Fruit fly (Drosophila melanogaster): Measurements from ENCODE around the gene CG31533.
A peak's percentile ranks its signal among the peaks of the same experiment; 100 is the strongest.

Gene CG31533

DNA sequence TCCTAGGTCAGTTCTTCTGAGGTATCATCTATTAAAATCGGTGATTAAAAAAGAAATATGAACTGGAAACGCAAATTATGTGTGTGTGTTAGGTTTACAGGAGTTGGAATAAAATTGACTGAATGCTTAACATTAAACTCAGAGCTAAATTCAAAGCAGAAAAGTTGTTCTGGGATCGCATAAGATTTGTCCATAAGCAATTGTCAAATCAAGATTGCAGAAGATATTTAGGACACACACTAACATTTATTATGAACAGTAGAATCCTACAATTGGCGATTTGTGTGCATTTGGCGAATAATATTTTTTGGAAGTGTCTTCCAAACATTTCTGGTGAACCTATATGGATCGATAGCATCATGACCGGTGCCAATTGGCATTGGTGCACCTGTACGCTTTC lies at the start of gene CG31533:
TSS of gene CG31533 (minus strand) at position 101 of the 400 bp plus-strand sequence.
- TF ChIP-seq h (optimal IDR thresholded peaks at IDR 0.05) (no peak), ttk (optimal IDR thresholded peaks at IDR 0.05) (no peak), insv (optimal IDR thresholded peaks at IDR 0.05) (no peak), Myc (optimal IDR thresholded peaks at IDR 0.05) (no peak), Sin3A (optimal IDR thresholded peaks at IDR 0.05) (no peak), psq (optimal IDR thresholded peaks at IDR 0.05) (no peak)

DNA sequence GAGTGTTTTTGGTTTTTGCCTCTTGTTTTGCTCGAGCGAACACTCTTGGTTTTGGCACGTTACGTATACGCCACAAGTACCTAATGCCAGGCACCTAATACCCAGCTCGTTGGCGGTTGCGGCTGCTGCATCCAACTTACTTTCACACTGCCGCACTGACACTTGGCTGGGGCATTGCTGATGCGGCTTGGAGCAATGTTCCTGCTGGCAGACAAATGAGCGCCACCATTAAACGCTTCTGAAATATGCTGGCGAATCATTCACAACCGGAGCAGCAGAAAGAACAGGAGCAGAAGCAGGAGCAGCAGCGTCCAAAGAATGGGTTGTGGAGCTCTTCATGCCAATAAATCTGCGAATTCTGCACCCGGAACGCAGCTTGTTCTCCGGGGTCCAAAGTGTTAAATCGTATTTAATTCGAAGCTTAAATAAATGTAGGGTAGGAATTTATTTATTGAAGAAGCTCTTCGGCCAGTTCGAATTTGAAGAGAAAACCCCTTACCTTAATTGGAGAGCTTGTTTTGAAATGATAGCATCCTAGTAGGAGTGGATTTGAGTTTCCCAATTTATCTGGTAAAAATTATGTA lies 5.0 kb upstream of the CG31533 start, which contains the start of gene CG3199:
TSS of gene CG3199 (plus strand) at position 534 of the 584 bp plus-strand sequence.
- TF ChIP-seq Sin3A (optimal IDR thresholded peaks at IDR 0.05) (no peak), h (optimal IDR thresholded peaks at IDR 0.05) (no peak), insv (optimal IDR thresholded peaks at IDR 0.05) (no peak), ttk (optimal IDR thresholded peaks at IDR 0.05) (no peak), Myc (optimal IDR thresholded peaks at IDR 0.05) (no peak), psq (optimal IDR thresholded peaks at IDR 0.05) (no peak)

DNA sequence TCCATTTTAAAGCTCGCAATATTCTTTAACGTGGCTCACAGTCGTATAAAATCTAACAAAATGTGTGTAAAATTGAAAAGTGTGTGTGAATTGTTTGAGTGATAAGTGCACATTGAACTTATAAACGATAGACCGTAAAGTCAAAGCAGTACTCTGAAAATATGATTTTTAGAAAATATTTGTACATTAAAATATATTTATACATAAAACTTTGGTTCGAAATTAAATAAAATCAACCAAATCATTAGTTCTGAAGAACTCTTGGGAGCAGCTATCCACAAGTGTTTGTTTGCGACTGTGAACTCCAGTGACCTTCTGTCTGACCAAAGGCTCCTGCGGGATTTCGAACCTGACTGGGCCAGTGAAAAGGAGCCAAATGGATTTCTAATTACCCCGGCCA lies 2.9 kb upstream of the CG31533 start, which contains the start of gene CG31327:
TSS of gene CG31327 (minus strand) at position 101 of the 400 bp plus-strand sequence.
- TF ChIP-seq Sin3A (optimal IDR thresholded peaks at IDR 0.05) (no peak), ttk (optimal IDR thresholded peaks at IDR 0.05) (no peak), insv (optimal IDR thresholded peaks at IDR 0.05) (no peak), h (optimal IDR thresholded peaks at IDR 0.05) (no peak), Myc (optimal IDR thresholded peaks at IDR 0.05) (no peak), psq (optimal IDR thresholded peaks at IDR 0.05) (no peak)

DNA sequence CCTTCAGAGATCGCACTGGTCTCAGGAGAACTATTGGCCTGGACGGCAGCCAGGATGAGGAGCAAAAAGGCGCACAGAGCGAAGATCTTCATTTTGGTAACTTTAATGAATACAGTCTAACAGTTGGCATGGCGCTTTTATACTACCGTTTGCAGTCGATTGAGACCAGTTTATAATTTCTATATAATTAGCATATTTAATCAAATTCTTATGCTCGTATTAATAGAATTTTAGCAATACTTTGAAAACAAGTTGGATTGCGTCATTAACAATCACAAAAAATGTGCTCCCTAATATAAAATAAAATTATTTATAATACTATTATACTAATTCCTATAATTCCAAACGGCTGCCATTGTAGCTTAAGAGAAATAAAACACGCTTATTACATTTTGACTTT lies 2.9 kb downstream of the CG31533 start, which contains the start of gene CG44215:
TSS of gene CG44215 (minus strand) at position 101 of the 400 bp plus-strand sequence.
- no peak for TF ChIP-seq insv (optimal IDR thresholded peaks at IDR 0.05)
- no peak for TF ChIP-seq ttk (optimal IDR thresholded peaks at IDR 0.05)
- TF ChIP-seq Sin3A (optimal IDR thresholded peaks at IDR 0.05): no peak
- TF ChIP-seq Myc (optimal IDR thresholded peaks at IDR 0.05): no peak
- TF ChIP-seq psq (optimal IDR thresholded peaks at IDR 0.05): no peak
- no peak for TF ChIP-seq h (optimal IDR thresholded peaks at IDR 0.05)

DNA sequence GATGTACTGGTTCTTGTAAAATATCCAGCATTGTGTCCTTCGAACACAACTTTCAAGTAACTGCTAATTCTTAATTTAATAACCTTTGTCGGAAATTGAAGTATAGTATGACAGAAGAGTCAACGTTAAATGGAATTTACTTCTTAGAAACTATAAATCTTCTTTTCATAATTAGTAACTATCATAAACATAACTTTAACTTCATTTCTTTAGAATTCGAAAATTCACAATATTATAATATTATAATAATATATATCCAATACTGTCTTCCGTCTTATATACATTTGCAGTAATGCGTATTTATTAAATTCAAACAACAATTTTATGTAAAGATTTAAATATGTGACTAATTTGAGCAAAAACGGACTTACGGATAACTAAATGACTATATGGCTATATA lies 3.5 kb downstream of the CG31533 start, which contains the start of gene Recs1:
TSS of gene Recs1 (minus strand) at position 101 of the 400 bp plus-strand sequence.
- no peak for TF ChIP-seq Myc (optimal IDR thresholded peaks at IDR 0.05)
- TF ChIP-seq insv (optimal IDR thresholded peaks at IDR 0.05): no peak
- no peak for TF ChIP-seq ttk (optimal IDR thresholded peaks at IDR 0.05)
- TF ChIP-seq Sin3A (optimal IDR thresholded peaks at IDR 0.05): no peak
- TF ChIP-seq psq (optimal IDR thresholded peaks at IDR 0.05): no peak
- no peak for TF ChIP-seq h (optimal IDR thresholded peaks at IDR 0.05)

DNA sequence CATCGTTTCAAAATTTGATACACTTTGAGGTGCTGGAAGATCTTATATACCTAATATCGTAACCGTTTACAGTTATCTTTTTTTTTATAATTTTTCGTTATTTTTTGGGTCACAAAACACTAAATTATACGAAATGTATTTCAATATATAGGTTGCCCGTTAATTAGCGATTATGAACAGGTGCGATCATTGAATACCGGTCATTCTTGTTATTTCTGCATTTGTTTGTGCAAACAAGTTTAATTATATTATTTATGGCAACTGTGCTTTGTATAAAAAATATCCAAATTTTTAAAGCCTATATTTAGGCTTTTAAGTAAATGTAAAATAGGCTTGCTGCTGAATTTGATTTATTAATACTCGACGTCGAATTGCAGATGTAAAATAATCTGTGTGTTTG lies 4.7 kb downstream of the CG31533 start, which contains the start of gene CG42500:
TSS of gene CG42500 (minus strand) at position 101 of the 400 bp plus-strand sequence.
- TF ChIP-seq ttk (optimal IDR thresholded peaks at IDR 0.05): no peak
- TF ChIP-seq insv (optimal IDR thresholded peaks at IDR 0.05): no peak
- TF ChIP-seq psq (optimal IDR thresholded peaks at IDR 0.05): no peak
- no peak for TF ChIP-seq Sin3A (optimal IDR thresholded peaks at IDR 0.05)
- no peak for TF ChIP-seq h (optimal IDR thresholded peaks at IDR 0.05)
- no peak for TF ChIP-seq Myc (optimal IDR thresholded peaks at IDR 0.05)

DNA sequence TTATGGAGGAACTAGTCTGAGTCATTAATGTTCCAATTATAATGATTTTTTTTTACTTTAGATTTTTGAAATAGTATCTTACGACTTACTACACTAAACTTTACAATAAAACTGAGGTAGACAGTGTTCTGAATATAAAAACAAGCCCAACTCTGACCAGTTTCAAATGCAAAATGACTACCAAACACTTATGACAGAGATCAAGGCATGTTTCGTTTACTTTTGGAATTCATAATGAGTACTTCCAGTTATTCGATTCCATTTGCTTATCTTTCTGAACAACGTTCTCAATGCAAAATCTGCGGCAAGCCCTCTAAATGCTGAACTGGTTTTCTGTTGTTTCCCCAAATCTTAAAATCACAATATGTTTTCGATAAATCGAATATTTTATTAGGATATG lies 5.4 kb downstream of the CG31533 start, which contains the start of gene CG14355:
TSS of gene CG14355 (minus strand) at position 101 of the 400 bp plus-strand sequence.
- no peak for TF ChIP-seq insv (optimal IDR thresholded peaks at IDR 0.05)
- no peak for TF ChIP-seq psq (optimal IDR thresholded peaks at IDR 0.05)
- no peak for TF ChIP-seq ttk (optimal IDR thresholded peaks at IDR 0.05)
- no peak for TF ChIP-seq Sin3A (optimal IDR thresholded peaks at IDR 0.05)
- TF ChIP-seq Myc (optimal IDR thresholded peaks at IDR 0.05): no peak
- no peak for TF ChIP-seq h (optimal IDR thresholded peaks at IDR 0.05)

DNA sequence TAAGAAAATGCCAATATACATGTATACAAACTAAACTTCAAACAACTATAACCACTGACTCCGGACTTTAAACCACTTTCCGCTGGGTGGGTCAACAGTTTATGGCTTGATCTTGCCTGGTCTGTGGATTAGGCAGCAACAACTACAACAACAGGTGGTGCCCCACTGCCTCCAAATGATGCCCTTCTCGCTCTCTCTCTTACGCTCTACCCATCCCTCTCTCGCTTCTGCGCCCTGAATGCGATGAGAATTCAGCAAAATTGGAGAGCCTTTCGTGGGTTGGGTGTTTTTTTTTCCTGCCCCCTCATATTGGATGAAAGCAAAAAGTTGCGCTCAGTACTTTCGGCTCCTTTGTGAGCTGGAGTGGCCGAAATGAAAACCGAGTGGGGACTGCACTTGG lies 16.3 kb downstream of the CG31533 start:
- TF ChIP-seq h (optimal IDR thresholded peaks at IDR 0.05) (no peak), Myc (optimal IDR thresholded peaks at IDR 0.05) (no peak), psq (optimal IDR thresholded peaks at IDR 0.05) (no peak), Sin3A (optimal IDR thresholded peaks at IDR 0.05) (no peak), insv (optimal IDR thresholded peaks at IDR 0.05) (no peak), ttk (optimal IDR thresholded peaks at IDR 0.05) (no peak)

DNA sequence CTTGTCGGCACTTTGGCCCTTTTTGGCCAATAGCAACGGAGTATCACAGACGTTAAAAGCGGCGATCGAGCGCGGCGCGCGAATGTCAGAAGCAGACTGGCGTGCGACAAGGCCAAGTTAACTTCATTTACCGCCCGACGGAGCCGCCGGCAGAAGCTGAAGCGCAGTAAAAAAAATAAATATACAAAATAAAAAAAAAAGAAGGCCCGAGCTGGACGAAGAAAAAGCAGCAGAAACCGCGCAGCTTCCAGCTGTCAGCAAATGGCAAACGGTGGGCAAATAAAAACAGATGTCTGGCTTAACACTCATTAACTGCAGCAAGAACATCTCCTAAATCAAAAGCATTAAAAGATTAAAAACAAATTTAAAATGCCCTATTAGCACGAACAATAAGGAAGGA lies 25.3 kb downstream of the CG31533 start, which contains the start of gene CG14356:
TSS of gene CG14356 (minus strand) at position 101 of the 400 bp plus-strand sequence.
- TF ChIP-seq ttk (optimal IDR thresholded peaks at IDR 0.05) (no peak), insv (optimal IDR thresholded peaks at IDR 0.05) (no peak), Sin3A (optimal IDR thresholded peaks at IDR 0.05) (no peak), h (optimal IDR thresholded peaks at IDR 0.05) (no peak), psq (optimal IDR thresholded peaks at IDR 0.05) (no peak), Myc (optimal IDR thresholded peaks at IDR 0.05) (no peak)

DNA sequence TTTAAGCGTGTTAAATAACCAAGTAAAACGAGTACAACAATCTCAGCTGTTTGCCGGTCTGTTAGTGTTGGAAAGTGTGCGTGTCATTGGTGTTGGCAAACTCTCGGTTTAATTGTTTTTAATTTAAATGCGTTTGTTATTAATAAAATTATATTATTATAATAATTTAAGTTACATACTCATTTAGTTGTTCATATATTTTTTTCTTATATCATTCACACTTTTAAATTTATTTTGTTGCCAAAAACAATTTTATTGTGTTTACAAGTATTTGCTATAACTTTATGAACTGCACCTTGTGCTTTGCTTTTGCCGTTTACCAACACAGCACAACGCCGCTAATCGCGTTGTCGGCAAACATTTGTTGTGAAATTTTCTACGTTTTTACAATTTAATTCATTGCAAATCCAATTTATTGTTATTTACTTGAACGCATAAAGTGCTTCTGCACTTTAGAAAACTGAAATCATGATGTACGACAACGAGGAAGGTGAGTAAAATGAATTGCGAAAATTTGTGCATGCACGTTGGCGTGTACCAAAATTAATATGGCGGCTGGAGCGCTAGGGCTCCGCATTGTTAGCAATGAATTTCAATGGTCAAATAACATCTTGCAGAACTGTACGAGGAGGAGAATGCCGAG lies 31.6 kb downstream of the CG31533 start, which contains the start of the genes 140up and Polr2B:
TSS of gene 140up (minus strand) at position 70 of the 643 bp plus-strand sequence.
TSS of gene Polr2B (plus strand) at position 313 of the 643 bp plus-strand sequence.
- TF ChIP-seq h (optimal IDR thresholded peaks at IDR 0.05): peak; percentile 25
- no peak for TF ChIP-seq Myc (optimal IDR thresholded peaks at IDR 0.05)
- TF ChIP-seq Sin3A (optimal IDR thresholded peaks at IDR 0.05): no peak
- no peak for TF ChIP-seq psq (optimal IDR thresholded peaks at IDR 0.05)
- TF ChIP-seq ttk (optimal IDR thresholded peaks at IDR 0.05): no peak
- TF ChIP-seq insv (optimal IDR thresholded peaks at IDR 0.05): no peak

DNA sequence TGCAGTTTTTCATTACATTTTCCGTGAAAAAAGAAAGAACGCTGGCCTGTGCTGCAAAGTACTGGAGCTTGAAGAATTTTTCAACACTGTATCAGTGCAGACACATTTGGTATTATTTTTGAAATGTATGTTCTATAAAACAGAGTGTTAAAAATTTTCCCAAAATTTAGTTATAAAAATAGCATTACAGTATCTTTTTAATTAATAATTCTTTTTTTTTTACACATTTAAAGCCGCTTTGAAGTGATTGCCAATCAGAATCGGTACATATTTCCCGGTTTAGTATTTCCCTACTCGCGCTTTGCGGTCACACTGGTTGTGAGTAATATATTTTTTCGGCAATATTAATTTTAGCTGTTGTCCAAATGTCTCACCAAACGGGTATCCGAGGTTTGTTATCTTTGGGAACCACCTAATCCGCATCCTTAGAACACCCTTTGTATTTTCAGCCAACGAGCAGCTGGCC lies 34.9 kb downstream of the CG31533 start, which contains the start of the genes Abi and twf:
TSS of gene Abi (minus strand) at position 74 of the 466 bp plus-strand sequence.
TSS of gene twf (plus strand) at position 308 of the 466 bp plus-strand sequence.
- no peak for TF ChIP-seq psq (optimal IDR thresholded peaks at IDR 0.05)
- TF ChIP-seq ttk (optimal IDR thresholded peaks at IDR 0.05): no peak
- no peak for TF ChIP-seq h (optimal IDR thresholded peaks at IDR 0.05)

DNA sequence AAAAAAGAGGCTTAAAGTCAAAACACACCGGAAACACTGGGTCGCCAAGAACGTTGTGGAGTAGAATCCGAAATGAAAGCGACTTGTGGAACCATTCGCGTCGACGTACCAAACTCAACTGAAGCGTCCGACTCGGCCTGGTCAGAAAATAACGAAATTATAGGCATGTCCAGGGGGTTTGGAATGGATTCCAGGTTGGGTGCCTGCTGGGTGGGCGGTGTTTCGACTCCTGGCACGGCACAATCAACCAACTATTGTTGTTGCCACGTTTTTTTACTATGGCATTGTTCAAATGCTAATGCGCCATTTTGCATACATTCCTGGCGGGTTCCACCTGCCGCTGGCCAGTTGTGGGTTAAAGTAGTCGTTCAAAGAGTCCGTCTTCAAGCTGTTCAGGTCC lies 38.9 kb downstream of the CG31533 start, which contains the start of gene Kif19A:
TSS of gene Kif19A (minus strand) at position 101 of the 400 bp plus-strand sequence.
- TF ChIP-seq insv (optimal IDR thresholded peaks at IDR 0.05) (no peak), Sin3A (optimal IDR thresholded peaks at IDR 0.05) (no peak), ttk (optimal IDR thresholded peaks at IDR 0.05) (no peak)

Measured in Kc167 (cell line).